Fruit fly (Drosophila melanogaster) ovary, adult (tissue): Measurements from ENCODE around the gene Naa80.

ENCODE experiments used
- CG17801 ChIP-seq: fragments of 200-800 bp; optimal IDR thresholded peaks from 2 replicates; lab custom pipeline; 2019; ENCODE audit warnings: missing biosample characterization, mild to moderate bottlenecking, missing genetic modification characterization, moderate library complexity; ENCODE audit not compliant: partially characterized antibody

Naa80 gene

DNA sequence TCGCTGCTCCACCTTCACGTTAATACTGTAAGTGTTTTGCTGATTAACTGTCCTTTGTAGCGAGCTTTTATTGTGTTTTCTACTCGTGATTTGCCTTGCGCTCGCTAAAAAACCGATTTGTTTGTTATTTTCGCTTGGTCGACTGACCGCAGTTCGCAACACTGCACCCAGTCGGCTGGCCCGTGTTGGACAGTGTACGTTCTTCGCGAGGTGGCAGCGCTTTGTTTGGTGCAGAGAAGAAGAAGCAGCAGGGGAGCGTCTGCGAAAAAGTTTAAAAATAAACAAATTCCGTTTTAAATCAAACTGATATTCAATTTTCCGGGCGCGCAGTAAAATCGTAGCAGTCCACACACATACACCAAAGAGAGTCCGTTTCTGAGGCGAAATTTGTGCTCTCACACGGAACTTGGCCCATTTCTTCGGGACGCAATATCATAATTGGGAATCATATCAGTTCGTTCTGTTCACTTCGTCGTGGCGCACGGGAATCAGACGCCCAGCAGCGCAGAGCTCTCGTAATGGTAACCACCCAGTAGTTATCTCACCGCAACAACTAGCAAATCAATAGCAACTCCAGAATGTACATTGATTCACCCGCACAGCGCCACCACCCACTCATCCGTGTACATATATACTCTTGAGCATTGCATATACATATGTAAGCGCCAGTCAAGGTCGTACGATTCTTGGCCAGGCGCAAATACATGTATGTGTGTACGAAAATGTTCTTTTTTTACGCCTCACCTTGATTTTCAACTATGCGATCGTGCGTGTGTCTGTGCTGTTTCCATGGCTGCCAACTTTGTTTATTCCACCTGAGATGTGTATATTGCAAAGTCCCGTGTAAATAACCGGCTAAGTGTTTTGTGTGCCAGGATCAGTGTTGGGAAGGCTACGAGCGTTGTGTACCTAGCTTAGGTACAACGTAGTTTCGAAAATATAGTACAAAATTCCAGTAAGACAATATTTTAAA lies at the start of gene Naa80:
Gene Naa80 (plus strand): TSS at position 215 of the 973 bp plus-strand sequence.
- peak; percentile 29 for TF ChIP-seq CG17801

DNA sequence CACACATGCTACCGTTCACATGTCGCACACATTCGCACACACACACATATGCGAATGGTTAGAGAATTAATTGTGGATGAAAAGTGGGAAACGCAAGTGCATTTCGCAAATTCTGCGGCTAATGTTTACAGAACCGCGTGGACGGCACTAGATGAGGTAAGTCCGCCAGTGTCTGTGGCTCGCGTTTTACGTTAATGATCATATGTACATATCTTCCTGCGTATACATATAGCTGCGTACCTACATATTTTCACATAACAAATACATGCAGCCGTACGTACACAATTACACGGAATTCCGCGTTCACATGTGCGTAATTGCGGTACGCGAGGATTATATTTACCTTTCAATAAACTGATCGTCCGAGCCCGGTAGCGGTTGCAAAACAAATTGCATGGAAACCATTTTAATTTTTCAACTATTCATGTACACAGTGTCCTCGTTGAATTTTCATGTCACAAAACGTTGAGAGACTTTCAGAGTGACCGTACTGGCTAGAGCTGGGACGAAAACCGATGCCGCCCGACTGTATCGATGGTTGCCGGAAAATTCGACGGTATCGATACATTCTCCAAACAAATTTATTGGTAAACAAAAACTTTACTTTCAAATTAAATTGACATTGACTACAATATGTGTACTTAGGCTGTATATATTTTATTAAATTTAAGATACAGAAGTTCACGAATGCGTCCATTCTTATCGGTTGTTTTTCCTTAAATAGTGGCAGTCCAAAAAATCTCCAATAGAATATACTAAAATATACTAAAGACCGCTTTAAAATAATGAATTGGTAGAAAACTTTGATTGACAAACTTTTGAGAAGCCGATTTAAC lies 42.3 kb upstream of the Naa80 start, which contains the start of gene hyd:
Gene hyd (minus strand): TSS at position 495 of the 836 bp plus-strand sequence.
- no peak for TF ChIP-seq CG17801

DNA sequence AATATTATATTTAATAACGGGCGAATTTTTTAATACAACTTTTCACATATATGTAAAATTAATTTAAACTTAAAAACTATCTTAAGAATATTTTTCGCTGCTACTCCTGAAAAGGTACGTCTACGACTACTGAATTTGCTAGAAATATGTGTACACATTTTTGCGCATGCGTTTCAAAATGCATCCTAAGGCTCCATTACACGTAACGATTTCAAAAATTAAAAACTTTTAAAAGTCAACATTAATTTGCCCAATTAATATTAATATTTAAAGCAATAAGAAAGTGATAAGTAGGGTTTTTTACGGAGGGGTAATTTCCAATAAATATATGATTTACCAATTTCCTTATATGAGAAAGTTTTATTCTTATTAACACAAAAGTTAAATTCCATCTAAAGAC lies 36.9 kb upstream of the Naa80 start, which contains the start of gene FoxP:
Gene FoxP (minus strand): TSS at position 89 of the 400 bp plus-strand sequence.
- no peak for TF ChIP-seq CG17801

- no peak for TF ChIP-seq CG17801
Measured at dm6 chr3R:9733150-9733549, 34.5 kb upstream of the Naa80 start, which contains the start of gene alphaTub85E. alphaTub85E (minus strand) TSS chr3R:9733250.

DNA sequence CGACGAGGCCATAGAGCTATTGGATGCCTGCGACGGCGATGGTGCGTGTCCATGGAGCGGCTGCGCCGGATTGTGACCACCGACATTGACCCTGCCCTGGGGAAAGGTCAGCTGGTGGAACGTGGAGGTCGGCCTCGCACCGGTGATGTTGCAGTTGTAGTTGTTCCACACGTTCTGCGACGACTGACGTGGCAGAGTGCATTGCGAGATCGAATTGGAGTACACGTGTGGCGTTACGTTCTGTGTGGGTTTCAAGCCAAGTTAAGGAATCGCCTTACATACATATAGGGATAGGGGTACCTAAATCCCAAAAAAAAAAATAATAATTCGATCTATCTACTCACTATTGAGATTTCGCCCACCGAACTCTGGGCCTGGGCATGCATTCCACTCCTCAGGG lies 32.5 kb upstream of the Naa80 start:
- TF ChIP-seq CG17801: no peak

DNA sequence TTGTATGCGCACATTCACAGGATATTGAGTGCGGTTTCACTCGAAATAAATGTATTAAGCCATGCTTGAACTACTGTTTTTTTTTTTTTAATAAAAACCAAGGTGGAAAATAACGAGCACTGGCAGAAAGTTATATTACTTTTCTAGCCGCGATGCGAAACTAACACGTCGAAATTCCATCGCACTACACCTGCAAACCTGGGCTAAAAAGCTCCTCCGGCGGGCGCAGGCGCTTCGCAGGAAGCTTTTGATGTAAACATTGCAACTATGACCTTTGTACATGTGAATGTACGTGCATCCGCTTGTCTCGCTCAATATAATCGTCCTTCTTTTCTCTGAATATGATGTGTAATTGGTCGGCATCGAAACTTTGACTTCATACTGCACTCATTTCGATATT lies 27.8 kb upstream of the Naa80 start, which contains the start of gene side-VII:
Gene side-VII (minus strand): TSS at position 187 of the 400 bp plus-strand sequence.
- TF ChIP-seq CG17801: no peak

- peak; percentile 20 for TF ChIP-seq CG17801
Measured at dm6 chr3R:9740713-9741112, 26.9 kb upstream of the Naa80 start, which contains the start of gene Pnn. Pnn (plus strand) TSS chr3R:9740899.

DNA sequence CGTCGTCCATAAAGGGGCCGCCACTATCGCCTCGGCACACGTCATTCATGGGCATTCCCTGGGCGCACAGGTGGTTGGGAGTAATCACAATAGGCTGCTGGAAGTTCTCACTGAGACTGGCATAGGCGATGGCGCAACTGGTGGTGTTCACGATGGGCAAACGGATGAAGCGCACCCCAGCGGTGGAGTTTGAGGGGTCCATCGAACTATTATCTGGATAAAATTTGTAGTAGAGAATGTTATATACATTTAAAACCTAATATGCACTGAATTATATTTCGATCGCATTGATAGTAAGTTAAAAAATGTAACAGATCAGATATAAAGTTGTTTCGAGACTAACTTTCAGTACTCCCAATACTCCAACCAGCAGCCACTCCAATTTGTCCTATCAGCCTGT lies 24.4 kb upstream of the Naa80 start, which contains the start of gene CG31415:
Gene CG31415 (plus strand): TSS at position 301 of the 400 bp plus-strand sequence.
- TF ChIP-seq CG17801: no peak

DNA sequence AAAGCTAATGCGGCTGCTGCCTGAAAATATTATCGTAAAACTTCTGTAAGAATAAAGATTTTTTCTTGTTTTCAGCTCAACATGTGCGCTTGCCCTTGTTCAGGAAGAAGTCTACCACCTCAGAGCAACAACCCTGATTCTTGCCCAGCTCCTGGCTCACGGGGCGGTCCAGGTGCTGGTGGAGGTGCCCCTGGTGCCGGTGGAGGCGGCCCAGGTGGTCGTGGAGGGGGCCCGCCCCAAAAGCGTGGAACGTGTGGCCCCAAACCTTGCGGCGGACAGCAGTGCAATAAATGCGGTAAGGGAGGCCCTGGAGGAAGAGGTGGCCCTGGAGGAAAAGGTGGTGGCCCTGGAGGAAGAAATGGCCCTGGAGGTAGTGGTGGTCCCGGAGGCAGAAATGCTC lies 23.6 kb upstream of the Naa80 start:
- no peak for TF ChIP-seq CG17801

DNA sequence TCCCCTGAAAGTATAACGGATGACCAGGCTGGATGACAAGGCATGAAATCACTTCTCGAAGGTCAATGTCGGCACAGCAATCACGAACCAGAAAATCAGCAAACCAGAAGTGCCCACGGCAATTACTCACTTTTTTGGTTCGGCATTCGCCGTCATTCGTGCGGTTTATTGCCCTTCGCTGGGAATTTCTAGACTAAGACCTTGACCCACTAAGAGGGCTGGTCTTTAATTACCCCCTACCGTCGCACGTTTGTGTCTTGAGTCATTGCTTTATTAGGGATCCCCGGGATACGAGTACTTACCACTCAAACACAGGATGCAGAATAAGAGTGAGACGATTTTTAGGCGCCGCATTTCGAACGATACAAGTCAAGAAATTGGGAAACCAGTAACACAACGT lies 22.2 kb upstream of the Naa80 start:
- TF ChIP-seq CG17801: no peak

DNA sequence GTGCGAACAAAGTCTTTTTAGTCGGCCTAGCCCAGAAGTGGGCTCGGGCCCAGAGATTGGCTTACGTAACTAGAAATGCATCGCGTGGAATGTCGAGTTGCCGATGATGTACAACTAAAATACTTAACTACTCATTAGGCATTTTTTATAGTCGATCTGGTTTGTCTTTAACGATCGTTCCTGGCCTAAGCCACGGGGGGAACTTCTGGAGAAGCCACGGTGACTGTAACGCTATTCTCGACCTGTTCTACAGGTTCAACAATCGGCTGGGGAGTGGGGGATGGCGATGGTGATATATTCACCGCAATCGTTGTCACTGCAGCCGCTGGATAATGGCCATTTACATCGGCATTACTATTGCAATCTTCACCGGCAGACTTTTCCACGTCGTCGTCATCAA lies 21.4 kb upstream of the Naa80 start, which contains the start of gene CG34409:
Gene CG34409 (minus strand): TSS at position 101 of the 400 bp plus-strand sequence.
- TF ChIP-seq CG17801: no peak

dm6 chr3R:9747272-9747874 lies 20.3 kb upstream of the Naa80 start, which contains the start of gene CG12948:
CG12948 (minus strand) TSS chr3R:9747744.
- TF ChIP-seq CG17801: peak; percentile 80

dm6 chr3R:9747875-9747899 lies 19.9 kb upstream of the Naa80 start, which contains the start of gene PpD3:
PpD3 (plus strand) TSS chr3R:9747875.
- no peak for TF ChIP-seq CG17801

DNA sequence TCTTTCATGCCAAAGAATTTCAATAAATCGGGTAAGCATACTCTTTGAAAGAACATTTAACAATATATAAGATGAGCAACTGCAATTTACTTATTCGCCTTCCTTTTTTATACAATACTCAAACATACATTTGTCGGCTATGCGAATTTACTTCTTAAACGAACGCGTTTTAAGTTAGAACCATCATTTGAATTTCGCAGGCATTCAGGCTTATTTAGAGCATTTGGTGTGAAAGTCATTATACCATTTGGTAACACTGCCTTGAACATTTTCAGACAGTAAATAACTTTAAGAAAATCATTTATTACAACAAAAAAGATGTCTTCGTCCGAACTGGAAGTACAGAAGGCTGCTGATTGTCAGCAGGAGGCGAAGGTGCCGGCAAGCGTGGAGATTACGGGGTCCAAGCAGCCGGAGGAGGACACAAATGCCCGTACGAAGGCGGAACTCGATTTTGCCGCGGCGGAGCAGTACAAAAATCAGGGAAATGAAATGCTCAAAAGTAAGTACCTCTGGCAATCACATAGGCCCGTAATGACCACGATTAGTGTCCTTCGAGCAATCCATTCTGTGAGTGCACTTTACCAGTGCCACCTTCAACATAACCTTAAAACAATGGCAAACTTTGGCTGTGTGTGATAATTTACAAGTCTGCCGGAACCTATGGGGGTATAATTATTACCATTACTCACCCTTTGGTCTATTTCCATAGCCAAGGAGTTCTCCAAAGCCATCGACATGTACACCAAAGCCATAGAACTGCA lies 19.6 kb upstream of the Naa80 start:
- no peak for TF ChIP-seq CG17801

DNA sequence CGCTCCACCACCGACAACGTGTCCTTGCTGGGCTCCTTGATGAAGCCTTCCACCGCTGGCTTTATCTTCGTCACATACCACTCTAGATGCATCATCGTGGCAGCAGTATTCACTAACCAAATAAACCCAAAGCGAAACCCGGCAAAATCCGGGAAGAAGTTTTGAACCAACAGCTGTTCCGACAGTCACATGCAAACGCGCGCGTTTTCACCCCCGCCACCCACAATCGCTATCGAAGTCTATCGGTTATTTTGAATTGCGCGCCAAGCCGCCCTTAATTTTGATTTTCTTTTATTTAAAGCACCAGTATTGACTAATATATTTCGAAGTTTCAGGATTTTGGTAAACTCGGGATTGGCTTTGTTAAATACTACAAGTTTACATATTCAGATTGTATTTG lies 13.1 kb upstream of the Naa80 start, which contains the start of gene Tti1:
Gene Tti1 (minus strand): TSS at position 200 of the 400 bp plus-strand sequence.
- no peak for TF ChIP-seq CG17801

DNA sequence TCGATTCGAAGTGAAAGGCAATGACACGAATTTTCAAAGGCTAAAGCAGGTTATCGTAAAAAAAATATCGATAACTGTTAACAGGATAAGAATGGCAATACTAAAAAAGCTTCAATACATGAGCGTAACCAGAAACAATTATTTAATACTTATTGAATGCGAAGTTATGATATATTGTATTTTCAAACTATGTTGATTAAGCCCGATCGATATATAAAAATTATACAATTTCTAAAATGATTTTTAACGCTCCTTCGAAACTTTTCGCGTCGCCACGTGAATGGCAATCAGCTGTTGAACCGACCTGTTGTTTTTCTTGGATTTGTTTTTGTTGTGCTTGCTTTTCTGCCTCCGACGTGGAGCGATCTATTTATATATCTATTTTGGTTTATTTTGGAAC lies 11.4 kb upstream of the Naa80 start, which contains the start of the genes Alg12 and Rpt3R:
Gene Alg12 (plus strand): TSS at position 305 of the 400 bp plus-strand sequence.
Gene Rpt3R (minus strand): TSS at position 324 of the 400 bp plus-strand sequence.
- TF ChIP-seq CG17801: no peak
